Worm (Caenorhabditis elegans) whole organism, late embryonic: ENCODE data around the gene F36H5.4.

Experiments used
- C38D4.7 ChIP-seq: fragments of 200-800 bp; sonication (Bioruptor generic); optimal IDR thresholded peaks from 2 replicates; lab custom pipeline; 2018; ENCODE audit warnings: mild to moderate bottlenecking, missing genetic modification characterization, moderate library complexity, missing compliant biosample characterization
- F13H6.1 ChIP-seq: sonication (generic microtip); optimal IDR thresholded peaks from 2 replicates; lab custom pipeline; 2016; ENCODE audit warnings: missing genetic modification characterization, missing compliant biosample characterization
- K02D7.2 ChIP-seq: sonication (generic microtip); optimal IDR thresholded peaks from 2 replicates; lab custom pipeline; 2017; ENCODE audit warnings: mild to moderate bottlenecking, missing genetic modification characterization, missing compliant biosample characterization
- K09A11.1 ChIP-seq: sonication (generic microtip); optimal IDR thresholded peaks from 2 replicates; lab custom pipeline; 2017; ENCODE audit warnings: antibody characterized with exemption, mild to moderate bottlenecking, missing genetic modification characterization, missing compliant biosample characterization; ENCODE audit not compliant: insufficient read depth
- T23F11.4 ChIP-seq: fragments of 200-800 bp; sonication (Bioruptor generic); optimal IDR thresholded peaks from 2 replicates; lab custom pipeline; 2018; ENCODE audit warnings: mild to moderate bottlenecking, missing genetic modification characterization, missing compliant biosample characterization
- ahr-1 ChIP-seq: sonication (generic microtip); optimal IDR thresholded peaks from 2 replicates; lab custom pipeline; 2016; ENCODE audit warnings: missing genetic modification characterization, missing compliant biosample characterization
- ama-1 ChIP-seq: fragments of 150-350 bp; optimal IDR thresholded peaks from 2 replicates; lab custom pipeline; 2014
- ceh-14 ChIP-seq: sonication (generic microtip); optimal IDR thresholded peaks from 2 replicates; lab custom pipeline; 2016; ENCODE audit warnings: missing genotype, missing genetic modification characterization, missing compliant biosample characterization
- ceh-19 ChIP-seq: fragments of 200-800 bp; sonication (Bioruptor generic); optimal IDR thresholded peaks from 2 replicates; lab custom pipeline; 2018; ENCODE audit warnings: mild to moderate bottlenecking, missing genetic modification characterization, missing compliant biosample characterization
- ceh-2 ChIP-seq: sonication (generic microtip); optimal IDR thresholded peaks from 2 replicates; lab custom pipeline; 2016; ENCODE audit warnings: missing genotype, missing genetic modification characterization, missing compliant biosample characterization
- ceh-22 ChIP-seq: sonication (generic microtip); optimal IDR thresholded peaks from 2 replicates; lab custom pipeline; 2017; ENCODE audit warnings: missing biosample characterization, missing genetic modification characterization
- ceh-24 ChIP-seq: sonication (generic microtip); optimal IDR thresholded peaks from 2 replicates; lab custom pipeline; 2016; ENCODE audit warnings: mild to moderate bottlenecking, missing genetic modification characterization, missing compliant biosample characterization
- ceh-30 ChIP-seq: fragments of 150-350 bp; optimal IDR thresholded peaks from 2 replicates; lab custom pipeline; 2014; ENCODE audit warnings: missing biosample characterization, missing genetic modification characterization
- ceh-31 ChIP-seq: sonication (generic microtip); optimal IDR thresholded peaks from 2 replicates; lab custom pipeline; 2016; ENCODE audit warnings: missing genetic modification characterization, missing compliant biosample characterization
- ceh-34 ChIP-seq: sonication (generic microtip); optimal IDR thresholded peaks from 2 replicates; lab custom pipeline; 2016; ENCODE audit warnings: mild to moderate bottlenecking, missing genetic modification characterization, missing compliant biosample characterization
- ceh-48 ChIP-seq: sonication (generic microtip); optimal IDR thresholded peaks from 2 replicates; lab custom pipeline; 2016; ENCODE audit warnings: missing genetic modification characterization, inconsistent platforms, missing compliant biosample characterization
- dmd-4 ChIP-seq: sonication (generic microtip); optimal IDR thresholded peaks from 2 replicates; lab custom pipeline; 2016; ENCODE audit warnings: borderline replicate concordance, missing genetic modification characterization, missing compliant biosample characterization
- dve-1 ChIP-seq: sonication (generic microtip); optimal IDR thresholded peaks from 2 replicates; lab custom pipeline; 2017; ENCODE audit warnings: antibody characterized with exemption, mild to moderate bottlenecking, missing genetic modification characterization, missing compliant biosample characterization
- elt-4 ChIP-seq: sonication (generic microtip); optimal IDR thresholded peaks from 2 replicates; lab custom pipeline; 2016; ENCODE audit warnings: missing genetic modification characterization, missing compliant biosample characterization
- ets-4 ChIP-seq: sonication (generic microtip); optimal IDR thresholded peaks from 2 replicates; lab custom pipeline; 2016; ENCODE audit warnings: missing genetic modification characterization, missing compliant biosample characterization
- fax-1 ChIP-seq: sonication (generic microtip); optimal IDR thresholded peaks from 2 replicates; lab custom pipeline; 2016; ENCODE audit warnings: missing genotype, missing genetic modification characterization, missing compliant biosample characterization
- fkh-6 ChIP-seq: sonication (generic microtip); optimal IDR thresholded peaks from 2 replicates; lab custom pipeline; 2016; ENCODE audit warnings: missing genetic modification characterization, missing compliant biosample characterization
- hlh-15 ChIP-seq: sonication (generic microtip); optimal IDR thresholded peaks from 2 replicates; lab custom pipeline; 2016; ENCODE audit warnings: missing genetic modification characterization, missing compliant biosample characterization
- hlh-30 ChIP-seq: sonication (generic microtip); optimal IDR thresholded peaks from 2 replicates; lab custom pipeline; 2017; ENCODE audit warnings: antibody characterized with exemption, missing genetic modification characterization, missing compliant biosample characterization; ENCODE audit not compliant: insufficient read depth
- hlh-6 ChIP-seq: sonication (generic microtip); optimal IDR thresholded peaks from 2 replicates; lab custom pipeline; 2016; ENCODE audit warnings: missing genotype, missing genetic modification characterization, missing compliant biosample characterization
- mec-3 ChIP-seq: sonication (generic microtip); optimal IDR thresholded peaks from 2 replicates; lab custom pipeline; 2016; ENCODE audit warnings: borderline replicate concordance, missing genetic modification characterization, missing compliant biosample characterization
- nfya-1 ChIP-seq: sonication (generic microtip); optimal IDR thresholded peaks from 2 replicates; lab custom pipeline; 2017; ENCODE audit warnings: missing genetic modification characterization, mild to moderate bottlenecking, missing compliant biosample characterization, antibody characterized with exemption, moderate library complexity
- nhr-11 ChIP-seq: fragments of 150-350 bp; optimal IDR thresholded peaks from 2 replicates; lab custom pipeline; 2014; ENCODE audit warnings: missing biosample characterization, missing genetic modification characterization
- npax-4 ChIP-seq: sonication (generic microtip); optimal IDR thresholded peaks from 2 replicates; lab custom pipeline; 2016; ENCODE audit warnings: missing genetic modification characterization, missing compliant biosample characterization
- odd-2 ChIP-seq: sonication (generic microtip); optimal IDR thresholded peaks from 2 replicates; lab custom pipeline; 2017; ENCODE audit warnings: antibody characterized with exemption, mild to moderate bottlenecking, missing genetic modification characterization, missing compliant biosample characterization
- pag-3 ChIP-seq: sonication (generic microtip); optimal IDR thresholded peaks from 2 replicates; lab custom pipeline; 2016; ENCODE audit warnings: missing compliant biosample characterization, missing genetic modification characterization, borderline replicate concordance
- pax-1 ChIP-seq: fragments of 150-350 bp; optimal IDR thresholded peaks from 2 replicates; lab custom pipeline; 2014; ENCODE audit warnings: missing biosample characterization, missing genetic modification characterization
- pha-4 ChIP-seq: fragments of 150-350 bp; optimal IDR thresholded peaks from 2 replicates; lab custom pipeline; 2018; ENCODE audit warnings: missing biosample characterization, missing genetic modification reagents, missing genetic modification characterization
- pqm-1 ChIP-seq: sonication (generic microtip); optimal IDR thresholded peaks from 2 replicates; lab custom pipeline; 2016; ENCODE audit warnings: missing genetic modification characterization, missing compliant biosample characterization
- rnt-1 ChIP-seq: sonication (generic microtip); optimal IDR thresholded peaks from 2 replicates; lab custom pipeline; 2016; ENCODE audit warnings: missing genetic modification characterization, missing compliant biosample characterization
- sdc-2 ChIP-seq: sonication (generic microtip); optimal IDR thresholded peaks from 2 replicates; lab custom pipeline; 2016; ENCODE audit warnings: missing genotype, missing genetic modification characterization, missing compliant biosample characterization
- sox-2 ChIP-seq: fragments of 200-800 bp; sonication (Bioruptor generic); IDR thresholded peaks from 2 replicates; pipeline ENCODE4 v1.3.6; 2022; ENCODE audit warnings: missing genetic modification reagents, missing genetic modification characterization, missing compliant biosample characterization
- sox-4 ChIP-seq: sonication (generic microtip); optimal IDR thresholded peaks from 2 replicates; lab custom pipeline; 2017; ENCODE audit warnings: mild to moderate bottlenecking, missing genetic modification characterization, inconsistent platforms, missing compliant biosample characterization
- tbx-2 ChIP-seq: sonication (generic microtip); optimal IDR thresholded peaks from 2 replicates; lab custom pipeline; 2016; ENCODE audit warnings: missing genetic modification characterization, missing compliant biosample characterization
- tbx-7 ChIP-seq: sonication (generic microtip); optimal IDR thresholded peaks from 2 replicates; lab custom pipeline; 2016; ENCODE audit warnings: missing genotype, missing genetic modification characterization, missing compliant biosample characterization
- unc-42 ChIP-seq: sonication (generic microtip); optimal IDR thresholded peaks from 2 replicates; lab custom pipeline; 2016; ENCODE audit warnings: missing genotype, missing genetic modification characterization, missing compliant biosample characterization
- unc-55 ChIP-seq: sonication (generic microtip); optimal IDR thresholded peaks from 2 replicates; lab custom pipeline; 2017; ENCODE audit warnings: missing biosample characterization, missing genetic modification reagents, missing genetic modification characterization
- unc-86 ChIP-seq: sonication (generic microtip); optimal IDR thresholded peaks from 2 replicates; lab custom pipeline; 2016; ENCODE audit warnings: missing genetic modification characterization, missing compliant biosample characterization
- zip-5 ChIP-seq: sonication (generic microtip); optimal IDR thresholded peaks from 2 replicates; lab custom pipeline; 2016; ENCODE audit warnings: missing genetic modification characterization, missing compliant biosample characterization
- ztf-16 ChIP-seq: sonication (generic microtip); optimal IDR thresholded peaks from 2 replicates; lab custom pipeline; 2017; ENCODE audit warnings: missing genetic modification characterization, missing compliant biosample characterization

Gene F36H5.4

ce11 chrII:1735145-1735544 is 26.5 kb upstream of the F36H5.4 start:
- TF ChIP-seq unc-55 (GFP tag; lab: Kevin White, UChicago), result no peak
- TF ChIP-seq ceh-2 (tag; lab: Kevin White, UChicago), result no peak
- TF ChIP-seq F13H6.1 (tag; lab: Kevin White, UChicago), result no peak
- no peak for TF ChIP-seq elt-4
- no peak for TF ChIP-seq ama-1
- TF ChIP-seq mec-3 (tag; lab: Kevin White, UChicago), result no peak
- no peak for TF ChIP-seq sdc-2 (tag; lab: Kevin White, UChicago)
- TF ChIP-seq T23F11.4 (GFP tag; lab: Kevin White, UChicago), result no peak
- no peak for TF ChIP-seq ceh-48 (tag; lab: Kevin White, UChicago)
- TF ChIP-seq tbx-7 (tag; lab: Kevin White, UChicago), result no peak

ce11 chrII:1736353-1736752 is 25.3 kb upstream of the F36H5.4 start, which contains the start of gene ceh-83:
TSS of gene ceh-83 (minus strand) at chrII:1736533.
- TF ChIP-seq ets-4 (no peak), unc-86 (tag; lab: Kevin White, UChicago) (no peak), pax-1 (no peak), C38D4.7 (GFP tag; lab: Kevin White, UChicago) (no peak), zip-5 (tag; lab: Kevin White, UChicago) (no peak), K02D7.2 (tag; lab: Kevin White, UChicago) (no peak), ceh-19 (GFP tag; lab: Kevin White, UChicago) (no peak), unc-55 (GFP tag; lab: Kevin White, UChicago) (no peak), odd-2 (tag; lab: Kevin White, UChicago) (no peak), K09A11.1 (tag; lab: Kevin White, UChicago) (no peak), nfya-1 (tag; lab: Kevin White, UChicago) (no peak), pag-3 (tag; lab: Kevin White, UChicago) (no peak), ceh-24 (tag; lab: Kevin White, UChicago) (no peak), ceh-2 (tag; lab: Kevin White, UChicago) (no peak), elt-4 (no peak), sox-2 (GFP tag; lab: Robert Waterston, UW) (no peak), sdc-2 (tag; lab: Kevin White, UChicago) (no peak), fkh-6 (tag; lab: Kevin White, UChicago) (no peak), F13H6.1 (tag; lab: Kevin White, UChicago) (no peak)

- TF ChIP-seq dmd-4 (tag; lab: Kevin White, UChicago) (no peak), sdc-2 (tag; lab: Kevin White, UChicago) (no peak), ztf-16 (no peak), hlh-6 (tag; lab: Kevin White, UChicago) (no peak), ceh-14 (tag; lab: Kevin White, UChicago) (no peak), pha-4 (tag; lab: Kevin White, UChicago) (no peak), unc-42 (no peak), dve-1 (no peak), hlh-15 (tag; lab: Kevin White, UChicago) (no peak), sox-4 (tag; lab: Kevin White, UChicago) (no peak), ceh-22 (tag; lab: Kevin White, UChicago) (no peak), pqm-1 (tag; lab: Kevin White, UChicago) (no peak), ahr-1 (tag; lab: Kevin White, UChicago) (no peak), ama-1 (no peak), ceh-31 (tag; lab: Kevin White, UChicago) (no peak)
Observed at ce11 chrII:1738844-1739243, 22.8 kb upstream of the F36H5.4 start, which contains the start of the genes irld-9 and irld-33. TSS of gene irld-9 (minus strand) at chrII:1738944. TSS of gene irld-33 (plus strand) at chrII:1739052.

- TF ChIP-seq ceh-34 (tag; lab: Kevin White, UChicago) (no peak), nhr-11 (tag; lab: Kevin White, UChicago) (no peak), rnt-1 (tag; lab: Kevin White, UChicago) (no peak), ahr-1 (tag; lab: Kevin White, UChicago) (no peak), fax-1 (tag; lab: Kevin White, UChicago) (no peak), F13H6.1 (tag; lab: Kevin White, UChicago) (no peak), tbx-7 (tag; lab: Kevin White, UChicago) (no peak), hlh-30 (tag; lab: Kevin White, UChicago) (no peak), npax-4 (tag; lab: Kevin White, UChicago) (no peak), ceh-30 (no peak), tbx-2 (no peak)
Observed at ce11 chrII:1741248-1741647, 20.4 kb upstream of the F36H5.4 start, which contains the start of gene K07G6.1. TSS of gene K07G6.1 (plus strand) at chrII:1741548.
